Fruit fly (Drosophila melanogaster) whole organism, wandering third instar larva: ENCODE results near the gene rols.

Source experiments
- dsf ChIP-seq: sonication (Bioruptor generic); optimal IDR thresholded peaks from 2 replicates; lab custom pipeline; 2016; ENCODE audit warnings: missing biosample characterization, missing genetic modification characterization, borderline replicate concordance
- h ChIP-seq: fragments of 200-800 bp; sonication (Bioruptor generic); optimal IDR thresholded peaks from 3 replicates; lab custom pipeline; 2016; ENCODE audit warnings: missing biosample characterization, mild to moderate bottlenecking, missing genetic modification characterization
- pan ChIP-seq: fragments of >200 bp; optimal IDR thresholded peaks from 2 replicates; lab custom pipeline; 2017
- sv ChIP-seq: fragments of 200-800 bp; sonication (Bioruptor generic); optimal IDR thresholded peaks from 3 replicates; lab custom pipeline; 2016; ENCODE audit warnings: missing biosample characterization, missing genetic modification characterization

DNA sequence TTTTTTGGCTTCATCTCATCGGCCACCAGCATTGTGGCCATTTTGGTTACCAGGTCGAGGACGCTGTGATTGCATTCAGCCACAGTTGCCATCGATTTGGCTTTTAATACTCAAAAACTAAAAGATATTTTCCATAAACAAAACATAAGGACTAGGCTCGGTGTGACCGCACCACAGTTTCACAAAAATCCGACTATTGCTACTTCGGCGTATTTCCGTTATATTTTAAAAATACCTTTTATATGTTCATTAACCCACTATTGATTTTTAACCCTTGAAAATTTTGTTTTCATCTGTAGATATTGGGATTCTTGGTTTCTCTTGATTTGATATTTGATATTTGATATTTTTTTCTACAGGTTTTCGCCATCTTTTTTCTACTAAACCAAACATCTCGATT is 66.7 kb downstream of the rols start, which contains the start of gene Grip163:
- TF ChIP-seq pan (lab: Kevin White, UChicago), result no peak
- no peak for TF ChIP-seq h
- TF ChIP-seq sv (GFP tag; lab: Kevin White, UChicago), result no peak
- no peak for TF ChIP-seq dsf (GFP tag; lab: Kevin White, UChicago)
